Worm (Caenorhabditis elegans) whole organism, young adult: Measurements from ENCODE around the gene C50C3.5.

Experiments
- B0019.2 ChIP-seq: fragments of 200-800 bp; sonication (Bioruptor generic); conservative IDR thresholded peaks from 2 replicates; pipeline ENCODE4 v1.3.6; 2022; ENCODE audit warnings: missing genetic modification reagents, missing genetic modification characterization, missing compliant biosample characterization
- C06A6.2 ChIP-seq: fragments of 200-800 bp; sonication (Bioruptor generic); conservative IDR thresholded peaks from 2 replicates; pipeline ENCODE4 v1.3.6; 2022; ENCODE audit warnings: missing genetic modification characterization, missing compliant biosample characterization
- F22D6.2 ChIP-seq: sonication (generic microtip); optimal IDR thresholded peaks from 2 replicates; lab custom pipeline; 2016; ENCODE audit warnings: mild to moderate bottlenecking, missing genetic modification characterization, missing compliant biosample characterization
- F33H1.4 ChIP-seq: fragments of 200-800 bp; sonication (Bioruptor generic); IDR thresholded peaks from 2 replicates; pipeline ENCODE4 v1.3.6; 2022; ENCODE audit warnings: missing genetic modification reagents, missing genetic modification characterization, missing compliant biosample characterization
- F37B4.10 ChIP-seq: fragments of 200-800 bp; sonication (Bioruptor generic); IDR thresholded peaks from 2 replicates; pipeline ENCODE4 v1.3.6; 2022; ENCODE audit warnings: missing genetic modification characterization, missing compliant biosample characterization
- K11D2.4 ChIP-seq: fragments of 200-800 bp; sonication (Bioruptor generic); IDR thresholded peaks from 2 replicates; pipeline ENCODE4 v1.3.6; 2022; ENCODE audit warnings: missing genetic modification reagents, missing genetic modification characterization, missing compliant biosample characterization
- K12H6.12 ChIP-seq: fragments of 200-800 bp; sonication (Bioruptor generic); optimal IDR thresholded peaks from 2 replicates; lab custom pipeline; 2018; ENCODE audit warnings: mild to moderate bottlenecking, missing genetic modification characterization, missing compliant biosample characterization
- T26A5.8 ChIP-seq: sonication (generic microtip); optimal IDR thresholded peaks from 2 replicates; lab custom pipeline; 2016; ENCODE audit warnings: missing genetic modification characterization, missing compliant biosample characterization
- Y67H2A.10 ChIP-seq: fragments of 200-800 bp; sonication (Bioruptor generic); conservative IDR thresholded peaks from 2 replicates; pipeline ENCODE4 v1.3.6; 2022; ENCODE audit warnings: missing genetic modification reagents, missing genetic modification characterization, missing compliant biosample characterization
- Y79H2A.3 ChIP-seq: fragments of 200-800 bp; sonication (Bioruptor generic); conservative IDR thresholded peaks from 2 replicates; pipeline ENCODE4 v1.3.6; 2022; ENCODE audit warnings: missing genetic modification reagents, missing genetic modification characterization, missing compliant biosample characterization
- ZK185.1 ChIP-seq: sonication (generic microtip); optimal IDR thresholded peaks from 2 replicates; lab custom pipeline; 2016; ENCODE audit warnings: mild to moderate bottlenecking, missing genetic modification characterization, missing compliant biosample characterization; ENCODE audit not compliant: poor library complexity, severe bottlenecking
- akir-1 ChIP-seq: fragments of 200-800 bp; sonication (Bioruptor generic); optimal IDR thresholded peaks from 2 replicates; lab custom pipeline; 2018; ENCODE audit warnings: mild to moderate bottlenecking, missing genetic modification characterization, moderate library complexity, missing compliant biosample characterization
- attf-6 ChIP-seq: fragments of 200-800 bp; sonication (Bioruptor generic); IDR thresholded peaks from 2 replicates; pipeline ENCODE4 v1.3.6; 2022; ENCODE audit warnings: missing genetic modification reagents, missing genetic modification characterization, missing compliant biosample characterization
- bed-2 ChIP-seq: fragments of 200-800 bp; sonication (Bioruptor generic); IDR thresholded peaks from 2 replicates; pipeline ENCODE4 v1.3.6; 2022; ENCODE audit warnings: missing genetic modification reagents, missing genetic modification characterization, missing compliant biosample characterization
- ccch-3 ChIP-seq: fragments of 200-800 bp; sonication (Bioruptor generic); optimal IDR thresholded peaks from 2 replicates; lab custom pipeline; 2018; ENCODE audit warnings: mild to moderate bottlenecking, missing genetic modification characterization, missing compliant biosample characterization
- ceh-58 ChIP-seq: fragments of 200-800 bp; sonication (Bioruptor generic); IDR thresholded peaks from 2 replicates; pipeline ENCODE4 v1.3.6; 2022; ENCODE audit warnings: missing genetic modification characterization, missing compliant biosample characterization
- ceh-79 ChIP-seq: sonication (generic microtip); optimal IDR thresholded peaks from 2 replicates; lab custom pipeline; 2017; ENCODE audit warnings: mild to moderate bottlenecking, missing genetic modification characterization, missing compliant biosample characterization
- egl-44 ChIP-seq: fragments of 200-800 bp; sonication (Bioruptor generic); IDR thresholded peaks from 2 replicates; pipeline ENCODE4 v1.3.6; 2022; ENCODE audit warnings: missing genetic modification reagents, missing genetic modification characterization, missing compliant biosample characterization
- fkh-3 ChIP-seq: sonication (generic microtip); optimal IDR thresholded peaks from 2 replicates; lab custom pipeline; 2016; ENCODE audit warnings: mild to moderate bottlenecking, missing genetic modification characterization, missing compliant biosample characterization
- hmg-1.2 ChIP-seq: fragments of 200-800 bp; sonication (Bioruptor generic); IDR thresholded peaks from 2 replicates; pipeline ENCODE4 v1.3.6; 2022; ENCODE audit warnings: missing genetic modification reagents, missing genetic modification characterization, missing compliant biosample characterization
- lin-35 ChIP-seq, 3 experiments: fragments of 150-350 bp in 2 of 3; sonication (generic microtip) in 1 of 3; optimal IDR thresholded peaks; 2 replicates each; lab custom pipeline; 2014 to 2018; ENCODE audit warnings: missing biosample characterization in 3 of 3, missing genetic modification characterization in 3 of 3, missing genetic modification reagents in 3 of 3
- lsl-1 ChIP-seq: fragments of 200-800 bp; sonication (Bioruptor generic); optimal IDR thresholded peaks from 2 replicates; lab custom pipeline; 2018; ENCODE audit warnings: mild to moderate bottlenecking, missing genetic modification characterization, moderate library complexity, missing compliant biosample characterization
- madf-10 ChIP-seq: sonication (generic microtip); optimal IDR thresholded peaks from 2 replicates; lab custom pipeline; 2016; ENCODE audit warnings: mild to moderate bottlenecking, missing genetic modification characterization, missing compliant biosample characterization
- madf-6 ChIP-seq: fragments of 200-800 bp; sonication (Bioruptor generic); IDR thresholded peaks from 2 replicates; pipeline ENCODE4 v1.3.6; 2022; ENCODE audit warnings: missing genetic modification reagents, missing genetic modification characterization, missing compliant biosample characterization
- nfya-1 ChIP-seq: sonication (generic microtip); optimal IDR thresholded peaks from 2 replicates; lab custom pipeline; 2017; ENCODE audit warnings: antibody characterized with exemption, missing compliant biosample characterization, missing genetic modification characterization, borderline replicate concordance; ENCODE audit not compliant: insufficient read depth
- nfyb-1 ChIP-seq: fragments of 200-800 bp; sonication (Bioruptor generic); IDR thresholded peaks from 2 replicates; pipeline ENCODE4 v1.3.6; 2022; ENCODE audit warnings: missing genetic modification reagents, missing genetic modification characterization, missing compliant biosample characterization
- sdz-38 ChIP-seq: sonication (generic microtip); optimal IDR thresholded peaks from 2 replicates; lab custom pipeline; 2016; ENCODE audit warnings: missing genotype, missing genetic modification characterization, missing compliant biosample characterization
- sea-2 ChIP-seq: fragments of 200-800 bp; sonication (Bioruptor generic); IDR thresholded peaks from 2 replicates; pipeline ENCODE4 v1.3.6; 2022; ENCODE audit warnings: missing genetic modification characterization, missing compliant biosample characterization
- snpc-4 ChIP-seq, 5 experiments: fragments of 150-350 bp in 1 of 5; sonication (generic microtip) in 4 of 5; optimal IDR thresholded peaks; 2 replicates each; lab custom pipeline; 2014 to 2018; ENCODE audit warnings: missing genetic modification characterization in 5 of 5, missing biosample characterization in 3 of 5, antibody characterized with exemption in 2 of 5, mild to moderate bottlenecking in 2 of 5, missing compliant biosample characterization in 2 of 5, missing genotype in 2 of 5, moderate library complexity in 2 of 5, missing genetic modification reagents in 1 of 5
- somi-1 ChIP-seq: fragments of 200-800 bp; sonication (Bioruptor generic); optimal IDR thresholded peaks from 2 replicates; lab custom pipeline; 2018; ENCODE audit warnings: mild to moderate bottlenecking, missing genetic modification characterization, missing compliant biosample characterization
- tbp1 ChIP-seq: fragments of 200-800 bp; sonication (Bioruptor generic); optimal IDR thresholded peaks from 2 replicates; lab custom pipeline; 2018; ENCODE audit warnings: mild to moderate bottlenecking, missing genetic modification characterization, missing compliant biosample characterization
- unc-62 ChIP-seq: fragments of 150-350 bp; optimal IDR thresholded peaks from 2 replicates; lab custom pipeline; 2014; ENCODE audit warnings: missing biosample characterization, missing genetic modification reagents, missing genetic modification characterization
- zfh-2 ChIP-seq: fragments of 200-800 bp; sonication (Bioruptor generic); conservative IDR thresholded peaks from 2 replicates; pipeline ENCODE4 v1.3.6; 2022; ENCODE audit warnings: missing genetic modification reagents, missing genetic modification characterization, missing compliant biosample characterization
- ztf-28 ChIP-seq: fragments of 200-800 bp; sonication (Bioruptor generic); IDR thresholded peaks from 2 replicates; pipeline ENCODE4 v1.3.6; 2022; ENCODE audit warnings: missing genetic modification reagents, missing genetic modification characterization, missing compliant biosample characterization

The C50C3.5 gene

DNA sequence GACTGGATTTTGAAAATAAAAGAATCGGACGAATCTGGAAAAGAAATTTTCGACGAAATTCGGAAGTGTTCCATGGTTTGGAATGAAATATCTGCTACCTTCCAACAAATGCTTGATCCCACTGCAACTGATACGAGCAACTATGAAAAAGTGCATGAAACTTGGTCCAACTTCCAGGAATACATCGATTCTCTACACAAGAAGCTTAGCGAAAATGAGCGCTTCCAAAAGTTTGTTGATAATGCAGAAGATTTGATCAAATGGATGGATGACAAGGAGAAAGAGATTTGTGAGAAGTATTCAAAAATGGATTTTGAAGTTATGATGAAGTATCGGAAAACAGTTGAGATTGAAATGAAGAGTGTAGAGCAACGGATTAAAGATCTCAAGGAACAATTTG is 3.5 kb downstream of the C50C3.5 start:
- TF ChIP-seq tbp1 (GFP tag; lab: Kevin White, UChicago) (no peak), snpc-4 (GFP tag; optimal IDR thresholded peaks at IDR 0.05; lab: Kevin White, UChicago) (no peak), snpc-4 (tag; optimal IDR thresholded peaks at IDR 0.05; lab: Kevin White, UChicago) (no peak), ccch-3 (GFP tag; lab: Kevin White, UChicago) (no peak), B0019.2 (GFP tag; lab: Robert Waterston, UW) (no peak), K12H6.12 (tag; lab: Kevin White, UChicago) (no peak), bed-2 (no peak), unc-62 (GFP tag; lab: Kevin White, UChicago) (no peak), F33H1.4 (GFP tag; lab: Robert Waterston, UW) (no peak)

DNA sequence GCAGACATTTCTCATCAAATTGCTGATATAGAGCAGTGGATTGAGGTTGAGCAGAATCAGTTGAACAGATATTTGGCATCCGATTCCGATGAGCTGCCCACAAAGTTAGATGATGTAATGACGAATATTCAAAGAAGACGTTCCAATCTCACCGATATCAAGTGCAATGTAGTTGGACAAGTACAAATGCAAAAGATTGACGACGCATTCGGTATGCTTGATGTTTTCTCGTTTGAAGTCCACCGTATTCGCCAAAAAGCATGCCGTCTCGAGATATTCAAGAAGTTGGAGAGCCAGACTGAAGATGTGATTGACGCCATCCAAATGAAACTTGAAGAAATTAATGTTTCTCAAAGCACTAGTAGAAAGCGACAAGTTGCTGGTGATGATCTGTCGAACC is 6.1 kb downstream of the C50C3.5 start:
- TF ChIP-seq sea-2 (GFP tag; lab: Robert Waterston, UW) (no peak), nfya-1 (tag; lab: Kevin White, UChicago) (no peak), F22D6.2 (tag; lab: Kevin White, UChicago) (no peak), Y79H2A.3 (GFP tag; lab: Robert Waterston, UW) (no peak), F37B4.10 (GFP tag; lab: Robert Waterston, UW) (no peak), sdz-38 (tag; lab: Kevin White, UChicago) (no peak), lin-35 (GFP tag; optimal IDR thresholded peaks at IDR 0.05; lab: Kevin White, UChicago) (no peak), fkh-3 (tag; lab: Kevin White, UChicago) (no peak), ztf-28 (GFP tag; lab: Robert Waterston, UW) (no peak), nfyb-1 (GFP tag; lab: Robert Waterston, UW) (no peak), somi-1 (GFP tag; lab: Kevin White, UChicago) (no peak), madf-6 (GFP tag; lab: Robert Waterston, UW) (no peak), T26A5.8 (tag; lab: Kevin White, UChicago) (no peak), ceh-79 (tag; lab: Kevin White, UChicago) (no peak)

DNA sequence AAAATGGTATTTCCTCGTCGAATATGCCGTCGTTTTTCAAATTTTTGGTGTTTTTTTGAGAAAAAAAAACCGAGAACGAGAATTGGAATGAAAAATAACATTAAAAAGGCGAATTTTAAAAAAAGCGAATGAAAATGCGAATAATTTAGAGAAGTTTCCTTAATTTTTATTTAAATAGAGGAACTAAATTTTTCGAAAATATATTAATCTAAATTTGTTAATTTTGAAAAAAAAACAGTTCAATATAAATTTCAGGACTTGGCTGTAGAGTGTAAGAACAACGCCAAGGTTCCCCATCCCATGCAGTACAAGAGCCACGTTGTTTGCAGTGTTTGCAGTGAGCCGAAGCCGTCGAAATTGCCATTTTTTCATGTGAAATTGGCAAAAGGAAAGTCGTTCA is 11.5 kb downstream of the C50C3.5 start, which contains the start of gene C50C3.19:
C50C3.19 (plus strand) TSS at position 301 of the 400 bp plus-strand sequence.
- TF ChIP-seq K12H6.12 (tag; lab: Kevin White, UChicago) (no peak), ZK185.1 (no peak)
- TF ChIP-seq, all 124 proteins: peak for 0

DNA sequence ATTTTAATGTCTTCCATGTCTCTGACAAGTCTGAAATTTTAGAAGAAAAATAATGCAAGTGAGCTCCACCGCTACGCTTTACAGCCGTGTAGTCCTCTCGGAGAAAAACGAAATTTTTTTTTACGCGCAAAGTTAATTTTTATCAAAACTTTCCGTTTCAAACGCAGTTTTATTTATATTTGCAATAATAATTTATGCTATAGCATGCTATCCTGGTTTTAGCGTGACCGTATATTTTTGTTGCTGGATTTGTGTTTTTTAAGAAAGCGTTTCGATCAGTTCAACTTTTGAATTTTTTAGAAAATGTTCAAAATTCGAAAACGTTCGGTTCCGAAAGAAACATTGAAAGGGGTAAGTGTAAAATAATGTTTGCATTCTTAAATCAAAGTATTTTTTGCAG is 12.7 kb downstream of the C50C3.5 start, which contains the start of gene C50C3.1:
C50C3.1 (plus strand) TSS at position 301 of the 400 bp plus-strand sequence.
- TF ChIP-seq attf-6 (GFP tag; lab: Robert Waterston, UW), result no peak
- no peak for TF ChIP-seq madf-10
- TF ChIP-seq Y67H2A.10 (GFP tag; lab: Robert Waterston, UW), result no peak
- peak; percentile 36; the same call in 1 of the 2 replicates for TF ChIP-seq hmg-1.2 (GFP tag; lab: Robert Waterston, UW)
- peak; percentile 48 for TF ChIP-seq lsl-1
- TF ChIP-seq ceh-79 (tag; lab: Kevin White, UChicago), result no peak
- no peak for TF ChIP-seq zfh-2 (GFP tag; lab: Robert Waterston, UW)
- TF ChIP-seq akir-1, result no peak

DNA sequence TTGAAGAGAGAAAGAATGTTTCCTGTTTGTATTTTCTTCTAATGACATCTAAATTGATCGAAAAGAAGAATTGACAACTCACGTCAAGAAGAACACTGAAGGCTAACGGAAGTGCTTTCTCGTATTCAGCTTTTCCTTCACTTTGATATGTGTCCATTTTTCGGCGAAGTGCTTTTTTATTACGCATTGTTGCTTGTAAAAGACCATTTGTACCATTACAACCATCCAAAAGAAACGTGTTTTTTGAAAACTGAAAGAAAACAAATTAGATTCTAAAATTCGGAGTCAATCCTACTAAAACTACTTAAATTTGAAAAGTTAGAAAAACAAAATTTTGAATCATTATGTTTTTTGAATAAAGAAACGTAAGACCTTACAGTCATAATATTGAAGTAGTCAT is 20.0 kb downstream of the C50C3.5 start:
- TF ChIP-seq egl-44 (no peak), ceh-58 (GFP tag; lab: Robert Waterston, UW) (no peak), K11D2.4 (GFP tag; lab: Robert Waterston, UW) (no peak), ccch-3 (GFP tag; lab: Kevin White, UChicago) (no peak), C06A6.2 (GFP tag; lab: Robert Waterston, UW) (no peak)
- TF ChIP-seq, all 124 proteins: peak for 0
